Fruit fly (Drosophila melanogaster): Measurements from ENCODE around the gene CG1544.

Gene CG1544

dm6 chr3R:31168968-31169367, 27.7 kb upstream of the CG1544 start, which contains the start of gene stops (continued):
- peak; percentile 65 for TF ChIP-seq CG7987 (GFP tag; optimal IDR thresholded peaks at IDR 0.05)
- no peak for TF ChIP-seq Max (GFP tag; optimal IDR thresholded peaks at IDR 0.05)
- no peak for TF ChIP-seq Mad (GFP tag; optimal IDR thresholded peaks at IDR 0.05)
- TF ChIP-seq unpg (GFP tag; optimal IDR thresholded peaks at IDR 0.05): peak; percentile 34
- TF ChIP-seq CG10274 (GFP tag; optimal IDR thresholded peaks at IDR 0.05): no peak
- no peak for TF ChIP-seq CG16779 (GFP tag; IDR thresholded peaks at IDR 0.05)
- TF ChIP-seq CG11398 (GFP tag; optimal IDR thresholded peaks at IDR 0.05): no peak
- no peak for TF ChIP-seq hbn (GFP tag; IDR thresholded peaks at IDR 0.05; ENCODE audit: partially characterized antibody)
- no peak for TF ChIP-seq twi (tag; optimal IDR thresholded peaks at IDR 0.05)
- TF ChIP-seq vfl (GFP tag; optimal IDR thresholded peaks at IDR 0.05): no peak
- no peak for TF ChIP-seq Hand (GFP tag; optimal IDR thresholded peaks at IDR 0.05)
- TF ChIP-seq sqz (GFP tag; optimal IDR thresholded peaks at IDR 0.05): peak; percentile 50
- peak; percentile 55 for TF ChIP-seq CG10654 (GFP tag; optimal IDR thresholded peaks at IDR 0.05)
- TF ChIP-seq so (GFP tag; IDR thresholded peaks at IDR 0.05): no peak
- TF ChIP-seq Pdp1 (GFP tag; optimal IDR thresholded peaks at IDR 0.05): peak in 1 of 2 experiments; percentile 18
- no peak for TF ChIP-seq h (optimal IDR thresholded peaks at IDR 0.05)
- TF ChIP-seq Hr78 (GFP tag; optimal IDR thresholded peaks at IDR 0.05): no peak
- TF ChIP-seq trem (tag; optimal IDR thresholded peaks at IDR 0.05): no peak
- no peak for TF ChIP-seq gro (GFP tag; optimal IDR thresholded peaks at IDR 0.05)
- TF ChIP-seq Opbp (GFP tag; IDR thresholded peaks at IDR 0.05; ENCODE audit: partially characterized antibody): no peak
- no peak for TF ChIP-seq Gsc (GFP tag; IDR thresholded peaks at IDR 0.05)
- TF ChIP-seq CG8281 (tag; optimal IDR thresholded peaks at IDR 0.05): no peak
- no peak for TF ChIP-seq Chrac-16 (GFP tag; optimal IDR thresholded peaks at IDR 0.05)
- TF ChIP-seq grau (tag; optimal IDR thresholded peaks at IDR 0.05): no peak
- no peak for TF ChIP-seq ro (GFP tag; IDR thresholded peaks at IDR 0.05)
- TF ChIP-seq CG7839 (tag; optimal IDR thresholded peaks at IDR 0.05): peak; percentile 19
- TF ChIP-seq Tbp (GFP tag; optimal IDR thresholded peaks at IDR 0.05): no peak
- no peak for TF ChIP-seq Eip74EF (GFP tag; optimal IDR thresholded peaks at IDR 0.05)
- no peak for TF ChIP-seq kay (GFP tag; optimal IDR thresholded peaks at IDR 0.05)
- no peak for TF ChIP-seq NK7.1 (GFP tag; optimal IDR thresholded peaks at IDR 0.05)
- peak; percentile 34 for TF ChIP-seq kah (GFP tag; optimal IDR thresholded peaks at IDR 0.05)
- TF ChIP-seq CG18764 (GFP tag; optimal IDR thresholded peaks at IDR 0.05): peak; percentile 46
- TF ChIP-seq Dad (GFP tag; optimal IDR thresholded peaks at IDR 0.05): no peak
- TF ChIP-seq CG4730 (GFP tag; IDR thresholded peaks at IDR 0.05): no peak
- TF ChIP-seq CG1024 (GFP tag; IDR thresholded peaks at IDR 0.05): peak; percentile 44; the same call in 1 of the 2 replicates
- TF ChIP-seq CG15269 (tag; optimal IDR thresholded peaks at IDR 0.05): no peak
- TF ChIP-seq ftz-f1 (GFP tag; optimal IDR thresholded peaks at IDR 0.05): no peak
- no peak for TF ChIP-seq lilli (GFP tag; optimal IDR thresholded peaks at IDR 0.05)
- TF ChIP-seq CG6272 (GFP tag; IDR thresholded peaks at IDR 0.05): no peak
- no peak for TF ChIP-seq Dref (GFP tag; IDR thresholded peaks at IDR 0.05)
- TF ChIP-seq ara (GFP tag; IDR thresholded peaks at IDR 0.05): no peak
- TF ChIP-seq CG10366 (GFP tag; IDR thresholded peaks at IDR 0.05): no peak; the same call in 1 of the 2 replicates
- TF ChIP-seq slbo (GFP tag; IDR thresholded peaks at IDR 0.05): no peak
- no peak for TF ChIP-seq CG6791 (GFP tag; IDR thresholded peaks at IDR 0.05; ENCODE audit: partially characterized antibody)
- no peak for TF ChIP-seq Ptx1 (GFP tag; IDR thresholded peaks at IDR 0.05)
- peak; percentile 23; the same call in 1 of the 2 replicates for TF ChIP-seq CG31441 (GFP tag; IDR thresholded peaks at IDR 0.05)
- no peak for TF ChIP-seq CG10979 (tag; optimal IDR thresholded peaks at IDR 0.05)
- no peak for TF ChIP-seq Bteb2 (GFP tag; optimal IDR thresholded peaks at IDR 0.05)
- TF ChIP-seq Ravus (GFP tag; IDR thresholded peaks at IDR 0.05): no peak
- peak; percentile 27 for TF ChIP-seq Ets65A (GFP tag)
- peak; percentile 30; the same call in 1 of the 2 replicates for TF ChIP-seq Ada2b (GFP tag; IDR thresholded peaks at IDR 0.05)
- no peak for TF ChIP-seq CG8478 (optimal IDR thresholded peaks at IDR 0.05)
- no peak for TF ChIP-seq schlank (tag; optimal IDR thresholded peaks at IDR 0.05)
